Worm (Caenorhabditis elegans) whole organism, midembryonic: ENCODE measurements around the gene F56H9.9.

Experiments
- T22C8.4 ChIP-seq: fragments of 200-800 bp; sonication (Bioruptor generic); IDR thresholded peaks from 2 replicates; pipeline ENCODE4 v1.3.6; 2022; ENCODE audit warnings: missing genetic modification characterization, missing compliant biosample characterization
- cog-1 ChIP-seq: sonication (generic microtip); optimal IDR thresholded peaks from 2 replicates; lab custom pipeline; 2016; ENCODE audit warnings: missing genetic modification characterization, missing compliant biosample characterization
- flt-1 ChIP-seq: fragments of 200-800 bp; sonication (Bioruptor generic); IDR thresholded peaks from 2 replicates; pipeline ENCODE4 v1.3.6; 2022; ENCODE audit warnings: missing genetic modification characterization, missing compliant biosample characterization
- klf-2 ChIP-seq: fragments of 200-800 bp; sonication (Bioruptor generic); conservative IDR thresholded peaks from 2 replicates; pipeline ENCODE4 v1.3.6; 2022; ENCODE audit warnings: missing genetic modification reagents, missing genetic modification characterization, missing compliant biosample characterization
- med-1 ChIP-seq: sonication (generic microtip); optimal IDR thresholded peaks from 2 replicates; lab custom pipeline; 2017; ENCODE audit warnings: missing genetic modification characterization, mild to moderate bottlenecking, missing compliant biosample characterization, antibody characterized with exemption, missing genetic modification reagents; ENCODE audit not compliant: insufficient read depth
- ref-1 ChIP-seq: fragments of 200-800 bp; sonication (Bioruptor generic); conservative IDR thresholded peaks from 2 replicates; pipeline ENCODE4 v1.3.6; 2022; ENCODE audit warnings: missing genetic modification reagents, missing genetic modification characterization, missing compliant biosample characterization
- tab-1 ChIP-seq: fragments of 200-800 bp; sonication (Bioruptor generic); IDR thresholded peaks from 2 replicates; pipeline ENCODE4 v1.3.6; 2022; ENCODE audit warnings: missing genetic modification characterization, missing compliant biosample characterization
- ztf-23 ChIP-seq: fragments of 200-800 bp; sonication (Bioruptor generic); IDR thresholded peaks from 2 replicates; pipeline ENCODE4 v1.3.6; 2022; ENCODE audit warnings: missing genetic modification reagents, missing genetic modification characterization, missing compliant biosample characterization
- ztf-29 ChIP-seq: fragments of 200-800 bp; sonication (Bioruptor generic); IDR thresholded peaks from 2 replicates; pipeline ENCODE4 v1.3.6; 2022; ENCODE audit warnings: missing genetic modification reagents, missing genetic modification characterization, missing compliant biosample characterization

ce11 chrV:12624371-12624770, at the start of gene F56H9.9:
- TF ChIP-seq flt-1 (GFP tag; lab: Robert Waterston, UW), result no peak
- no peak for TF ChIP-seq ztf-23 (GFP tag; lab: Robert Waterston, UW)
- TF ChIP-seq cog-1 (tag; lab: Kevin White, UChicago), result no peak
- no peak for TF ChIP-seq klf-2 (GFP tag; lab: Robert Waterston, UW)
- no peak for TF ChIP-seq ztf-29 (GFP tag; lab: Robert Waterston, UW)
- TF ChIP-seq T22C8.4 (GFP tag; lab: Robert Waterston, UW), result no peak
- TF ChIP-seq ref-1 (GFP tag; lab: Robert Waterston, UW), result no peak
- no peak for TF ChIP-seq med-1 (GFP tag; lab: Kevin White, UChicago)
- no peak for TF ChIP-seq tab-1
